Worm (Caenorhabditis elegans): ENCODE results near the gene H11L12.1.

DNA sequence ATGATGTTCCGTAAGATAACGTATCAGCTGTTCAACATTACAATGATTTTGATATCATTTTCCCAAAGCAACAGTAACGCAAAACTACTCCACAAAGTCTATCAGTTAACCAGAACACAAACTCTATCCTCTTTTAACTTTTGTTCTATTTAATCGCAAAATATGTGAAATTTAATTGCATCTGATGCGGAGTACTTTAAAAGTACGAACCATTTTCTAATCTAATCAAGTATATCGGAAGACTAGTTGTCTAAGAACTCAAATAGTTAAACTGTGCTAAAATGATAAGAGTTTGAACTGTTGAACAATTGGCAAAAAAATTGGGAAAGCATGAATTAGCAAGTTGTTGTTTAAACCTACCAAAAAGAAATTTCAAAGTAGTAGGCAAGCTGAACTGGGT, 30.0 kb downstream of the H11L12.1 start:
- TF ChIP-seq ztf-29 (GFP tag; IDR thresholded peaks at IDR 0.05) (no peak), klf-2 (GFP tag; conservative IDR thresholded peaks at IDR 0.05) (no peak), ztf-23 (GFP tag; IDR thresholded peaks at IDR 0.05) (no peak), cog-1 (tag; optimal IDR thresholded peaks at IDR 0.05) (no peak), ref-1 (GFP tag; conservative IDR thresholded peaks at IDR 0.05) (no peak)
